Fruit fly (Drosophila melanogaster) S2 (cell line): ENCODE data around the gene CG13055.

Source experiments
- CG8478 ChIP-seq: fragments of >200 bp; optimal IDR thresholded peaks from 2 replicates; lab custom pipeline; 2018
- CTCF ChIP-seq, 2 experiments: fragments of >200 bp; optimal IDR thresholded peaks; 2 replicates each; lab custom pipeline; 2018

dm6 chr3L:16272338-16272959, 20.3 kb upstream of the CG13055 start, which contains the start of gene CG13066:
- TF ChIP-seq CTCF (optimal IDR thresholded peaks at IDR 0.05; lab: Kevin White, UChicago) (no peak), CG8478 (lab: Kevin White, UChicago) (no peak)
